Worm (Caenorhabditis elegans) whole organism, L4/young adult: ENCODE data around the gene fbxa-76.

ENCODE experiments used
- W03F9.2 ChIP-seq: fragments of 150-350 bp; optimal IDR thresholded peaks from 2 replicates; lab custom pipeline; 2014; ENCODE audit warnings: missing biosample characterization, missing genetic modification characterization
- dao-5 ChIP-seq: sonication (generic microtip); optimal IDR thresholded peaks from 2 replicates; lab custom pipeline; 2016; ENCODE audit warnings: missing genotype, missing genetic modification characterization, moderate library complexity, missing compliant biosample characterization
- him-1 ChIP-seq: sonication (generic microtip); optimal IDR thresholded peaks from 2 replicates; lab custom pipeline; 2016; ENCODE audit warnings: missing genotype, missing genetic modification reagents, missing genetic modification characterization, missing compliant biosample characterization

Gene fbxa-76

DNA sequence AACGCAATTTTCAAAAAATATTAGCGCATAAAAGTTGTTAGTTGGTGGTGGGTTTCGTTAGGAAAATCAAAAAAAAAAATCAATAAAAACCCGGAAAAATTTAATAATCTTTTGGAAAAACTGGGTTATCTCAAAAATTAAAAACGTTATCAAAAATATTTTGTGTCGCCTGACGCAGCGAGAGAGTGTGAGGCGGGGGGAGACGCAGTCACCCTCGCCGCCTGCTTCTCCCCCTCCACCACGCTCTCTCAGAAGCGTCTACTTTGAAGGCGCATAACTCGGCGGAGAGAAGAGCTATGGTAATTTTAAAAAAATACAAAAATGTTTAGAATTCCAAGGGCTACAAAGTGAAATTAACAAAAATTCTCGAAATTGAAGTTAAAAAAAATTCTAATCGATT lies 23.8 kb downstream of the fbxa-76 start:
- TF ChIP-seq W03F9.2 (tag; lab: Kevin White, UChicago) (no peak), him-1 (tag; lab: Kevin White, UChicago) (no peak), dao-5 (tag; lab: Kevin White, UChicago) (no peak)

DNA sequence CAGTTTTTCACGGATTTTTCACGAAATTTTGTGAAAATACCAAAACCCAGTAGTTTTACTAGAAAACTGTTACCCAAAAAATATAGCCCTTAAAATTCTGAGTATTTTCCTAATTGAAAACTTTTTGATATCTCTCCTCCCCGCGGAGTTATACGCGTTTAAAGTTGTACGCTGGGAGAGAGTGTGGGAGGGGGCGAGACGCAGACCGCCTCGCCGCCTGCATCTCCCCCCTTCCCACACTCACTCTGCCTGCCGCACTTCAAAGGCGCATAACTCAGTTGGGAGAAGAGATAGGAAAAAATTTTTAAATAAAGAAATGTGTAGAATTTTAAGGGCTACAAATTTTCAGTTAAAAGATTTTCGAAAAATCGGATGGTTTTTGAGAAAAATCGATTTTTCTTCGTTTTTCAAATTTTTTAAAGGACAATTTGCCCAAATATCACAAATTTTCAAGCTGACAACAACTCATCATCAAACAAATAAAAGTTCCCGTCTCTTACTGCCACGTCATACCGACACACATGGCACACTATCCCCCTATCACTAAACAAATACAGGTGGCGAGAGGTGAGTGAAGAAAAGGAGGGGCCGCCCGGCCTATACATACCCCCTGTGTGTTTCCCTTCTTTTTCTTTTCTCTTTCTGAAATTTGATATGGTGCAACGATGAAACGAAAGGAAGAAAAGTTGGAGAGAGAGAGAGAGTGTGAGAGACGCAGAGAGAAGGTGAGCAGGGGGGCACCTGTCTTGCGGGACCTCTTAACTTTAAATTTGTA lies 25.5 kb downstream of the fbxa-76 start:
- TF ChIP-seq him-1 (tag; lab: Kevin White, UChicago) (no peak), W03F9.2 (tag; lab: Kevin White, UChicago) (no peak), dao-5 (tag; lab: Kevin White, UChicago) (no peak)

DNA sequence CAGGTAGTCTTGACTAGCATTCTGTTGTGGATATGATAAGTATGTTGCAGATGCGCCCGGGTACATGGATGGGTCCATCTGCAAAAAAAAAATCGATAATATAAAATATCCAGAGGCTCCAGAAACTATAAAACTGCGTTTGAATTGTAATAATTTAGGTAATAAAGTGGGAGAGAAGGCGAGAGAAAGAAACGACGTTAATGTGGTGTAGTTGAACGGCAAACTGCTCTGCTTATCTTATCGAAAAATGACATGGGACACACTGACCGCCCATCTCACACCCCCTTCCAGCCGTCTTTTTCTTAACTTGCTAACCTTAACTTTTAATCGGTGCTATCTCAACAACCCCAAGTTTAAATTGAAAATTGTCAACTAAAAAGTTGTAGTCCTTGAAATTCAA lies 27.0 kb downstream of the fbxa-76 start:
- no peak for TF ChIP-seq W03F9.2 (tag; lab: Kevin White, UChicago)
- no peak for TF ChIP-seq dao-5 (tag; lab: Kevin White, UChicago)

DNA sequence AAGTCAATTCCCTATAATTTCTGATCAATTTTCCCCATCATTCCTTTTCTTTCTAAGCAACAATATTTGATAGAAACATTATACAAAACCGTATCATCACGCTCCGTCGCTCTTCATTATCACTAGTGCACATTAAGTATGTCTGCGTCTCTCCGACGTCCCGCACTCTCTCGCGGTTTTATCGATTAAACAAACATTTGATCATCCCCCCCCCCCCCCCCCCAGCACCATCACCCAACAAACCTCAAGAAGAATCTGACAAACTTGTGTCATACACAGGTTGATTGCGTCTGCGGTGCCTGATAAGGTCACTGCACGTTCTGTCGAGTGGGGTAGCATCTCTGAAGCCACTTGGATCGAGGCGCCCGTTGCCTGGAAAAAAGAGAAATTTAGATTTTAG lies 28.9 kb downstream of the fbxa-76 start:
- TF ChIP-seq dao-5 (tag; lab: Kevin White, UChicago) (no peak), W03F9.2 (tag; lab: Kevin White, UChicago) (no peak), him-1 (tag; lab: Kevin White, UChicago) (no peak)

DNA sequence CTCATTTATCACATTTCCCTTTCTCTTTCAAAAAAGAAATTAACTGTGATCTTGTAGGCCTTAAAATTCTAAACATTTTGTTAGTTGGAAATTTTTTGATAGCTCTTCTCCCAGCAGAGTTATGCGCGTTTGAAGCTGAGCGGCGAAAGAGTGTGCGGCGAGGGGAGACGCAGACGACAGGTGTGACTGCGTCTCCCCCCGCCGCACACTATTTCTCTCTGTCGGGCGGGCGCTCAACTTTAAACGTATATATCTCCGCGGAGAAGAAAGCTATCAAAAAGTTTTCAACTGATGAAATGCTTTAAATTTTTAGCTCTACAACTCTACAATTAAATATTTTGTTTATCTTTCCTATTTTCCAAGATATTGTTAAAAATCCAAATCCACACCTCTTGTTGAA lies 30.0 kb downstream of the fbxa-76 start:
- TF ChIP-seq W03F9.2 (tag; lab: Kevin White, UChicago), result no peak
- TF ChIP-seq him-1 (tag; lab: Kevin White, UChicago), result no peak
- no peak for TF ChIP-seq dao-5 (tag; lab: Kevin White, UChicago)

DNA sequence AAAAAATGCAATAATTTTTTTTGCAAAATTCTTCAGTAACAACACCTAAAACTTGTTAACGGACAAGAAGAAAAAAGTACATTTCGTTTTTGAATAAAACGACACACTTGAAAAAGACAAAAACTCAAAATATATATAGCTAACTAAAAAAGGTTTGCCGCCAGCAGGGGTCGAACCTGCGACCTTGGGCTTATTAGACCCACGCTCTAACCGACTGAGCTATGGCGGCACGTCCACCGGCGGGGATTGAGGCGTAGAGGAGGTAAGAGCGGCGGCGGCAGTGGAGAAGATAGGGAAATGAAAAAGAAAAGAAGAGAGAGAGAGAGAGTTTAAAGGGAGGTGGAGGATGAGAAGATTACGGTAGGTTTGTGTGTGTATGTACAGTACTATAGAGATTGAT lies 30.7 kb downstream of the fbxa-76 start:
- TF ChIP-seq him-1 (tag; lab: Kevin White, UChicago), result no peak
- no peak for TF ChIP-seq W03F9.2 (tag; lab: Kevin White, UChicago)
- no peak for TF ChIP-seq dao-5 (tag; lab: Kevin White, UChicago)

DNA sequence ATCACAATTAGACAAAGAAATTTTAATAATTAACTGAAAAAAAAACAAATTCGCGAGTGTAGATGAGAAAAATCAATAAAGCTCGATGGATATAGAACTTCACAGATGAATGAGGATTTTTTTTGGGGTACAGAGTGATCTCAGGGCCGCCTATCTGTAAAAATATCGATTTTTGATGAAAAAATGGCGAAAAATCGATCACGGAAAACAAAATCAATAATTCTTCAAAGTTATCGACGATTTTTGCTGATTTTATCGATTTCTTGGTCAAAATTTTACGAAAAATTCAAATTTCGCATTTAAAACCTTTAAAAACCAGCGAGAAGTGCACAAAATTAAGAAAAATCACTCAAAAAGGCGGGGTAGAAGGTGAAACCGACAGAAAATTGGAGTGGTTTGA lies 32.9 kb downstream of the fbxa-76 start:
- TF ChIP-seq dao-5 (tag; lab: Kevin White, UChicago) (no peak), W03F9.2 (tag; lab: Kevin White, UChicago) (no peak), him-1 (tag; lab: Kevin White, UChicago) (no peak)

DNA sequence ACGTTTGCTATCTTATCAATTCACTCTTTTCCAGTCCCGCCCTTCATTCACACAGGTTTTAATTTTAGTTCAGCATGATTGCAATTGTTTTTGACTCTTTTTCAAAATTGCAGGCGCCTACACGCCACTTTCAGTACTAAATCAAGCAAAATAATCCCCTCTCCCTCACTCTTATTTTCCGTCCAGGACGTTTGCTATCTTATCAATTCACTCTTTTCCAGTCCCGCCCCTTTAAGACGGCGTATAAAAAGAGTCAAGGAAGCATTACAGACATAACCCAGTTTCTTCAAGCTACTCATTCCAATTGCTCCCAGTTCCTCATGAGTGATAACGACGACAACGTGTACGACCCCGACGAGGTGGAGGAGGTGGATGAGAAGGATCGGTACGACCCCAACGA lies 34.3 kb downstream of the fbxa-76 start, which contains the start of gene Y119D3B.21:
Y119D3B.21 (plus strand) TSS at position 321 of the 400 bp plus-strand sequence.
- TF ChIP-seq dao-5 (tag; lab: Kevin White, UChicago), result no peak
- TF ChIP-seq W03F9.2 (tag; lab: Kevin White, UChicago), result no peak

DNA sequence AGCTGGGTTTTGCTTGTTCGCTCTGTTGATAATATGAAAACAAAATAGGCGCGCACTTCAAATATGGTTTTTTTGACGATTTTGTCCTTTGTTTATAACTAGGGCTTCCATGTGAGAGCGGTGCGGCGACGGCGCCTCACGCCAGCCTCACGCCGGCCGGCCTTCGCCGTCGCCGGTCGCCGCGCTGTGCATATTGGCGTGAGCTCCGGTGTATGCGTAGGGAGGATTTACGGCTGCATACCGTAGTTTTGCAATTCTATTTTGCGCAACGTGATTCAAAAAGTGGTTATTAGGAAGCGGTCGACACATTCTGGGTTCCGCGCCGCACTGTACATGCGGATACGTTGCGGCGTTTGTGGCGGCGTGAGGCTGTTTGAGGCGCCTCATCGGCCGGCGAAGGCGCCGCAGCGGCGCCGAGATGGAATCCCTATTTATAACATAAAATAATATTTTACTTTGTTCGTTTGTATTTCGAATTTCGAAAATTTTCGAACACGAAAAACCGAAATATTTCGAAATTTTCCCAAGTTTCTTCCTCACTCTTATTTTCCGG lies 34.8 kb downstream of the fbxa-76 start:
- no peak for TF ChIP-seq dao-5 (tag; lab: Kevin White, UChicago)

DNA sequence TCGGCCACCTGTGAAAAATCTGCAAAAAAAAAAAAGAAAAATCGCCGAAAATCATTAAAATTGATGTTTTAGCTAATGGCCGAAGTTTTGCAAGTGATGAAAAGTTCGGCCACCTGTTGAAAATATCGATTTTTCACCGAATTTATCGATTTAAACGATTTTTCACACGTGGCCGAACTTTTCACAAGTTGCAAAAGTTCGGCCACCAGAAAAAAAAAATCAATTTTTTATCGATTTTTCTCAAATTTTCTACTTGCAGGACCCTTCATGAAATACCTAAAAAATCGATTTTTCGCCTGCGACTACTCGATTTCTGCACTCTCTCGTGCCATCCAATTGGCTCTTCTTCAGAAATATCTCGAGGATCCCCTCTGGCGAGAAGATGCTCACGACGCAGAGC lies 38.3 kb downstream of the fbxa-76 start:
- TF ChIP-seq W03F9.2 (tag; lab: Kevin White, UChicago) (no peak), dao-5 (tag; lab: Kevin White, UChicago) (no peak), him-1 (tag; lab: Kevin White, UChicago) (no peak)

DNA sequence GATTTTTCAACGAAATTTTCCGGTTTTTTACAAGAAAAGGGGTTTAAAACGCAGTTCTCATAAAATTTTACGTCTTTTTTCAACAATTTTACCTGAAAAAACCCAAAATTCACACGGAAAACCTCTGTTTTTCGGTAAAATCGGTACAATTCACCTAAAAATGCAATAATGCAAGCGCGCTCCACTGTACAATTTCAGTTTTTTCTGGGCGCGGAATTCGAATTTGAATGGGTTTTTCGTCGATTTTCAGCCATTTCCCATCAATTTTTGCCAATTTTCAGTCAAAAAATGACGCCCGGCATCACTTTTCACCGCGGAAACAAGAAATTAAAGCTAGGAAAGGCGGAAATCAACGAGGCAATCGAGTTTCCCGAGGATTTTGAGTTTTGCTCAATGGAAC lies 41.1 kb downstream of the fbxa-76 start, which contains the start of gene orc-3:
orc-3 (plus strand) TSS at position 282 of the 400 bp plus-strand sequence.
- no peak for TF ChIP-seq him-1 (tag; lab: Kevin White, UChicago)
- TF ChIP-seq dao-5 (tag; lab: Kevin White, UChicago), result no peak
- TF ChIP-seq W03F9.2 (tag; lab: Kevin White, UChicago), result no peak

DNA sequence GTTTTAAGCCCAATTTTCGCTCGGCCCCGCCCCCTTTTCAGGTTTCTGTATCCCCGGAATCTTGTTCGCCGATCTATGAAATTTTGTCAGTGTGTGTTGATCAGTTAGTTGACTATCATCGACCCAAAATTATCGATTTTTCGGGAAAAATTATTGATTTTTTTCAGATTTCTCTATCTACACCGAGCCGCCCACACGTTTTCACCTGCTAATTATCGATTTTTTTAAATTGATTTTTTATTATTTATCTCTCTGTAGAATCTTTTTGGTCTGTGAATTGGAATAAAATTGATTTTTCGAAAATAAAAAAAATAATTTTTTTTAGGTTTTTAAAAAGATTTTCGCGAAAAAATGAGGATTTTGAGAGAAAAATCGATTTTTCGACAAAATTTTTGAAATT lies 41.9 kb downstream of the fbxa-76 start:
- TF ChIP-seq him-1 (tag; lab: Kevin White, UChicago), result no peak
- no peak for TF ChIP-seq W03F9.2 (tag; lab: Kevin White, UChicago)
- TF ChIP-seq dao-5 (tag; lab: Kevin White, UChicago), result no peak

DNA sequence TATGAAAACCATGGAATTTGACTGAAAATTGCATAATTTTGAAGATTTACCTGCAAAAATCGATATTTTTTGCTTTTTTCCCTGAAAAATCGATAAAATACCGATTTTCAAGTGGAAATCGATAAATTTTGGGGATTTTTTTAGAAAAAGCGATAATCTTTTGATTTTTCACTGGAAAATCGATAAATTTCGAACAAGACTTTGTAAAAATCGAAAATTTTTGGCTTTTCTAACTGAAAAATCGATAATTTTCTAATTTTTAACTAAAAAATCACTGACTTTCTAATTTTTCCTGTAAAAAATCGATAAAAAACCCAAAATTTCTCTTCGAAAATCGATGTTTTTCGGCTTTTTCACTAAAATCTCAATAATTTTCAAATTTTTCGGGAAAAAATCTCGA lies 42.6 kb downstream of the fbxa-76 start:
- TF ChIP-seq dao-5 (tag; lab: Kevin White, UChicago) (no peak), W03F9.2 (tag; lab: Kevin White, UChicago) (no peak), him-1 (tag; lab: Kevin White, UChicago) (no peak)

DNA sequence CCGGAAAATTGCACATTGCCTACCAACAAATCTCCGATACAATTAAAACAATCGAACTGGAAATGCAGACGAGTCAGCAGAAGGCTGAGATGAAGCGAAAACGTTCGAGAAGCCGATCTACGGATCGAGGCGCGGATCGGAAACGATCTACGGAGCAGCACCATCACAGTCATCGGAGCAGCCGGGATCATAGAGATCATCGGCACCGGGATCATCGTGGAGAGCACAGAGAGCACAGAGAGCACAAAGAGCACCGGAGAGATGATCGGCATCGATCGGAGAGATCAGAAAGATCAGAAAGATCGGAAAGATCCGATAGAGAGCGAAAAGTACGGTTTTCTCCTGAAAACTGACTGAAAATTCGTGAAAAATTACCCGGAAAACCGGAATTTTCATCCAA lies 43.5 kb downstream of the fbxa-76 start:
- TF ChIP-seq W03F9.2 (tag; lab: Kevin White, UChicago), result no peak
- TF ChIP-seq him-1 (tag; lab: Kevin White, UChicago), result no peak
- TF ChIP-seq dao-5 (tag; lab: Kevin White, UChicago), result no peak
